Fruit fly (Drosophila melanogaster): ENCODE measurements around the gene Acp1.
"Not testable (repeated sequence)": the region's sequence is repeated elsewhere in the genome, so short reads cannot be mapped to it uniquely, and the experiment has no call there.

DNA sequence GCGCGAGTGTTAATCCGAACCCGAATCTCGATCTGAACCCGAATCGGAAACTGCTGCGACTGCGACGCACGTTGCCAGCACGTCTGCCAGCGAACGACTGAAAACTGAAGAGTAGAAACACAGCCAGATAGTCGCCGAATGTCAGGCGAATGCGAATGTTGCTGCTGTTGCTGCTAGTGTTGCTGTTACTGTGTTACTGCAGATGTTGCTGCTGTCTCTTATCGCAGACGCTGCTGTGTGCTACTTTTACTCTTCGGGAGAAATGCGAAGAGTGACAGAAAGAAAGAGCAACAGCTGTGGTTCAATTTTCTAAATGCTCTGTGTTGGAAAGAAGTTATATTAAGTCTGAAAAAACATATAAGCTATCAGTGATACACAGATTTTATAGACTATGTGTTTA lies 8.8 kb downstream of the Acp1 start, which contains the start of gene CG13796:
- not testable (repeated sequence) for TF ChIP-seq CG34367 (tag; optimal IDR thresholded peaks at IDR 0.05); CG8159 (tag; optimal IDR thresholded peaks at IDR 0.05); CG12605 (GFP tag; IDR thresholded peaks at IDR 0.05); Pif1A (GFP tag; optimal IDR thresholded peaks at IDR 0.05); EcR (GFP tag; optimal IDR thresholded peaks at IDR 0.05); CG4496 (GFP tag; IDR thresholded peaks at IDR 0.05); CG32121 (GFP tag; IDR thresholded peaks at IDR 0.05); fd96Ca (GFP tag; IDR thresholded peaks at IDR 0.05); CG9948 (tag; optimal IDR thresholded peaks at IDR 0.05); CG17806 (tag; optimal IDR thresholded peaks at IDR 0.05); D1 (tag; optimal IDR thresholded peaks at IDR 0.05); Snoo (tag; optimal IDR thresholded peaks at IDR 0.05)

Data from whole organism, pupa.